Worm (Caenorhabditis elegans): ENCODE results near the gene sta-2.

DNA sequence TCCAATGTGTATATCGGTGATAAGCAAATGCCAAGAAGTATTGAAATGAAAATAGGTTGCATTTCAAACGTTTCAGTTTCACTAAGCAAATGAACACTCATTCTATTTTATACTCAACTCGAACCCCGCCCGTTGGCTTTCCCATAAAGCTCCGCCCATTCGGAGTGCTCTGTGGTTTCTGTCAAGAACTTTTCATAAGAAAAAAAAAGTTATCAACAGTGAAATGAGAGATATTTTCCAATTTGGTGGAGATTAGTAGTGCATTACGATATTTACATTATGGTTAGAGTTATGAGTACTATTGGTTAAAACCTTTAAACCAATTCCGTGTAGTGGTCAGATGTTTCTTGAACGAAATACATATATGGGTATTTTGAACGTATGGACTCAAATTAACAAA is 9.3 kb downstream of the sta-2 start, which contains the start of gene F58E6.4:
- TF ChIP-seq fos-1 (tag; optimal IDR thresholded peaks at IDR 0.05) (no peak), lsy-2 (tag; optimal IDR thresholded peaks at IDR 0.05) (no peak), nhr-10 (tag; optimal IDR thresholded peaks at IDR 0.05) (no peak), ceh-28 (tag; optimal IDR thresholded peaks at IDR 0.05) (no peak), tra-1 (GFP tag; IDR thresholded peaks at IDR 0.05) (no peak), mxl-2 (GFP tag; conservative IDR thresholded peaks at IDR 0.05) (no peak), unc-62 (GFP tag; optimal IDR thresholded peaks at IDR 0.05 in 1 of 2) (no peak), unc-62 (tag; optimal IDR thresholded peaks at IDR 0.05) (no peak), ceh-82 (tag; optimal IDR thresholded peaks at IDR 0.05) (no peak), lin-1 (GFP tag; IDR thresholded peaks at IDR 0.05) (no peak), aly-2 (tag; optimal IDR thresholded peaks at IDR 0.05) (no peak), F44E2.7 (GFP tag; IDR thresholded peaks at IDR 0.05) (no peak)

All from whole organism, L4 larva.